Fruit fly (Drosophila melanogaster): ENCODE data around the gene Syx16.

DNA sequence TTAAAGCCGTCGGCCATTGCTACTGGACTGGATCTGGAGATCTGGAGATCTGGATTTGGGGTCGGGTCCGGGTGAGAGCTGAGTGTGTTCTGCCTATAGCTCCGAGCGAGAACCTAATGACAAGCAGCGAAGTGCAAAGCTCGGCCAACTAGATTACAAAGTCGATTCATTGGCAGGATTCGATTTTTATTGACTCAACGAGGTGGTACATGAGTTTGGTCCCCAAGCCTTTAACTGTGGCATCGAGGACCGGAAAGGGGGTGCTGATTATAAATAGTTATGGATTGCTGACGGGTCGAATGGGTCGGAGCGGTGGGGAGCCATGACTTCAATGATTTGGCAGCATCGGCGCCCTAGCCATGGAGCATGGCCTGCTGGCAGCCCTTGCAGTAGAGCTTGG lies 19.9 kb upstream of the Syx16 start, which contains the start of gene CG15459:
- no peak for TF ChIP-seq CG8478 (optimal IDR thresholded peaks at IDR 0.05)
- TF ChIP-seq CTCF (optimal IDR thresholded peaks at IDR 0.05), result no peak
